Worm (Caenorhabditis elegans) whole organism, L1 larva: ENCODE data around the gene C29E4.12.
A peak's percentile ranks its signal among the peaks of the same experiment; 100 is the strongest.

Experiments used
- C04F5.9 ChIP-seq: sonication (generic microtip); optimal IDR thresholded peaks from 2 replicates; lab custom pipeline; 2016; ENCODE audit warnings: missing genetic modification characterization, missing compliant biosample characterization
- C16A3.4 ChIP-seq: fragments of 150-350 bp; optimal IDR thresholded peaks from 2 replicates; lab custom pipeline; 2014; ENCODE audit warnings: missing biosample characterization, missing genetic modification characterization
- C34B4.2 ChIP-seq: sonication (generic microtip); optimal IDR thresholded peaks from 2 replicates; lab custom pipeline; 2017; ENCODE audit warnings: mild to moderate bottlenecking, missing genetic modification characterization, missing compliant biosample characterization
- alr-1 ChIP-seq: fragments of 200-800 bp; sonication (Bioruptor generic); optimal IDR thresholded peaks from 2 replicates; lab custom pipeline; 2018; ENCODE audit warnings: borderline replicate concordance, mild to moderate bottlenecking, missing genetic modification characterization, missing compliant biosample characterization
- aly-2 ChIP-seq: fragments of 150-350 bp; optimal IDR thresholded peaks from 2 replicates; lab custom pipeline; 2014; ENCODE audit warnings: missing biosample characterization, missing genetic modification characterization
- ceh-63 ChIP-seq: fragments of 200-800 bp; sonication (Bioruptor generic); optimal IDR thresholded peaks from 2 replicates; lab custom pipeline; 2018; ENCODE audit warnings: mild to moderate bottlenecking, missing genetic modification characterization, missing compliant biosample characterization
- ceh-8 ChIP-seq: fragments of 200-800 bp; sonication (Bioruptor generic); optimal IDR thresholded peaks from 2 replicates; lab custom pipeline; 2018; ENCODE audit warnings: mild to moderate bottlenecking, missing genetic modification characterization, moderate library complexity, missing compliant biosample characterization
- ceh-82 ChIP-seq, 3 experiments: fragments of 150-350 bp in 1 of 3; sonication (generic microtip) in 2 of 3; optimal IDR thresholded peaks; 2 replicates each; lab custom pipeline; 2014 to 2017; ENCODE audit warnings: missing biosample characterization in 3 of 3, missing genetic modification characterization in 3 of 3
- ceh-88 ChIP-seq: fragments of 200-800 bp; sonication (Bioruptor generic); IDR thresholded peaks from 2 replicates; pipeline ENCODE4 v1.3.6; 2022; ENCODE audit warnings: missing genetic modification characterization, missing compliant biosample characterization
- ceh-90 ChIP-seq: sonication (generic microtip); optimal IDR thresholded peaks from 2 replicates; lab custom pipeline; 2016; ENCODE audit warnings: missing genetic modification characterization, missing compliant biosample characterization
- ces-1 ChIP-seq: fragments of 150-350 bp; optimal IDR thresholded peaks from 2 replicates; lab custom pipeline; 2014; ENCODE audit warnings: missing biosample characterization, missing genetic modification reagents, missing genetic modification characterization
- dsc-1 ChIP-seq: sonication (generic microtip); optimal IDR thresholded peaks from 2 replicates; lab custom pipeline; 2016; ENCODE audit warnings: mild to moderate bottlenecking, missing genetic modification characterization, missing compliant biosample characterization
- egl-13 ChIP-seq: sonication (generic microtip); optimal IDR thresholded peaks from 2 replicates; lab custom pipeline; 2016; ENCODE audit warnings: missing genotype, missing genetic modification reagents, missing genetic modification characterization, missing compliant biosample characterization
- elt-2 ChIP-seq: sonication (generic microtip); optimal IDR thresholded peaks from 2 replicates; lab custom pipeline; 2016; ENCODE audit warnings: missing genetic modification characterization, mild to moderate bottlenecking, inconsistent platforms, missing compliant biosample characterization, missing genetic modification reagents
- elt-3 ChIP-seq, 6 experiments: fragments of 150-350 bp in 1 of 6; sonication (generic microtip); optimal IDR thresholded peaks; 2 replicates each; lab custom pipeline; 2017 to 2018; ENCODE audit warnings: missing biosample characterization in 6 of 6, missing genetic modification characterization in 6 of 6, inconsistent platforms in 1 of 6
- ets-5 ChIP-seq: fragments of 200-800 bp; sonication (Bioruptor generic); IDR thresholded peaks from 2 replicates; pipeline ENCODE4 v1.3.6; 2022; ENCODE audit warnings: missing genetic modification characterization, missing compliant biosample characterization
- fkh-4 ChIP-seq: sonication (generic microtip); optimal IDR thresholded peaks from 2 replicates; lab custom pipeline; 2016; ENCODE audit warnings: missing compliant biosample characterization, missing genetic modification characterization, borderline replicate concordance
- fkh-8 ChIP-seq: sonication (generic microtip); optimal IDR thresholded peaks from 2 replicates; lab custom pipeline; 2016; ENCODE audit warnings: mild to moderate bottlenecking, missing genetic modification characterization, missing compliant biosample characterization
- fos-1 ChIP-seq: fragments of 150-350 bp; optimal IDR thresholded peaks from 2 replicates; lab custom pipeline; 2014; ENCODE audit warnings: missing biosample characterization, missing genetic modification characterization
- grh-1 ChIP-seq: fragments of 200-800 bp; sonication (Bioruptor generic); IDR thresholded peaks from 2 replicates; pipeline ENCODE4 v1.3.6; 2022; ENCODE audit warnings: missing genetic modification reagents, missing genetic modification characterization, missing compliant biosample characterization
- hlh-17 ChIP-seq: fragments of 200-800 bp; sonication (Bioruptor generic); optimal IDR thresholded peaks from 2 replicates; lab custom pipeline; 2018; ENCODE audit warnings: missing genetic modification characterization, mild to moderate bottlenecking, missing compliant biosample characterization, moderate library complexity, borderline replicate concordance
- hpl-2 ChIP-seq: fragments of 150-350 bp; optimal IDR thresholded peaks from 2 replicates; lab custom pipeline; 2014; ENCODE audit warnings: missing biosample characterization, missing genetic modification reagents, missing genetic modification characterization
- isw-1 ChIP-seq: fragments of 200-800 bp; sonication (Bioruptor generic); IDR thresholded peaks from 2 replicates; pipeline ENCODE4 v1.3.6; 2022; ENCODE audit warnings: missing genetic modification characterization, missing compliant biosample characterization
- lin-35 ChIP-seq, 2 experiments: fragments of 150-350 bp; optimal IDR thresholded peaks; 2 replicates each; lab custom pipeline; 2014; ENCODE audit warnings: missing biosample characterization in 2 of 2, missing genetic modification characterization in 2 of 2, missing genetic modification reagents in 2 of 2
- lin-39 ChIP-seq: fragments of 150-350 bp; optimal IDR thresholded peaks from 2 replicates; lab custom pipeline; 2014; ENCODE audit warnings: missing biosample characterization, missing genetic modification reagents, missing genetic modification characterization
- lir-3 ChIP-seq: sonication (generic microtip); optimal IDR thresholded peaks from 2 replicates; lab custom pipeline; 2016; ENCODE audit warnings: mild to moderate bottlenecking, missing genetic modification characterization, moderate library complexity, missing compliant biosample characterization; ENCODE audit not compliant: poor library complexity
- mab-9 ChIP-seq: fragments of 200-800 bp; sonication (Bioruptor generic); IDR thresholded peaks from 2 replicates; pipeline ENCODE4 v1.3.6; 2022; ENCODE audit warnings: missing genetic modification reagents, missing genetic modification characterization, missing compliant biosample characterization
- mef-2 ChIP-seq: fragments of 150-350 bp; optimal IDR thresholded peaks from 2 replicates; lab custom pipeline; 2014; ENCODE audit warnings: missing biosample characterization, missing genetic modification characterization
- mep-1 ChIP-seq: fragments of 150-350 bp; optimal IDR thresholded peaks from 2 replicates; lab custom pipeline; 2014; ENCODE audit warnings: missing biosample characterization, missing genetic modification characterization
- nhr-11 ChIP-seq: fragments of 150-350 bp; optimal IDR thresholded peaks from 2 replicates; lab custom pipeline; 2014; ENCODE audit warnings: missing biosample characterization, missing genetic modification characterization
- nhr-19 ChIP-seq: fragments of 200-800 bp; sonication (Bioruptor generic); conservative IDR thresholded peaks from 2 replicates; pipeline ENCODE4 v1.3.6; 2022; ENCODE audit warnings: missing genetic modification characterization, missing compliant biosample characterization
- nhr-237 ChIP-seq: fragments of 150-350 bp; optimal IDR thresholded peaks from 2 replicates; lab custom pipeline; 2014; ENCODE audit warnings: missing biosample characterization, missing genetic modification characterization
- nhr-28 ChIP-seq: fragments of 150-350 bp; optimal IDR thresholded peaks from 2 replicates; lab custom pipeline; 2014; ENCODE audit warnings: missing biosample characterization, missing genetic modification characterization
- nhr-71 ChIP-seq: sonication (generic microtip); optimal IDR thresholded peaks from 2 replicates; lab custom pipeline; 2016; ENCODE audit warnings: mild to moderate bottlenecking, missing genetic modification characterization, moderate library complexity, missing compliant biosample characterization
- nhr-76 ChIP-seq: sonication (generic microtip); optimal IDR thresholded peaks from 2 replicates; lab custom pipeline; 2017; ENCODE audit warnings: missing biosample characterization, missing genetic modification characterization
- nhr-77 ChIP-seq: fragments of 150-350 bp; optimal IDR thresholded peaks from 2 replicates; lab custom pipeline; 2014; ENCODE audit warnings: missing biosample characterization, missing genetic modification characterization
- nhr-84 ChIP-seq: sonication (generic microtip); optimal IDR thresholded peaks from 2 replicates; lab custom pipeline; 2017; ENCODE audit warnings: missing biosample characterization, missing genetic modification characterization
- nhr-85 ChIP-seq: sonication (generic microtip); peaks from one replicate; lab custom pipeline; 2016; ENCODE audit warnings: missing genetic modification characterization, inconsistent platforms, missing compliant biosample characterization
- nhr-90 ChIP-seq: sonication (generic microtip); optimal IDR thresholded peaks from 2 replicates; lab custom pipeline; 2016; ENCODE audit warnings: mild to moderate bottlenecking, missing genetic modification characterization, missing compliant biosample characterization; ENCODE audit not compliant: poor library complexity
- pqm-1 ChIP-seq: sonication (generic microtip); optimal IDR thresholded peaks from 3 replicates; lab custom pipeline; 2017; ENCODE audit warnings: missing biosample characterization, missing genetic modification characterization
- rnt-1 ChIP-seq: sonication (generic microtip); optimal IDR thresholded peaks from 2 replicates; lab custom pipeline; 2016; ENCODE audit warnings: mild to moderate bottlenecking, missing genetic modification characterization, moderate library complexity, missing compliant biosample characterization
- skn-1 ChIP-seq: fragments of 150-350 bp; optimal IDR thresholded peaks from 2 replicates; lab custom pipeline; 2014; ENCODE audit warnings: missing biosample characterization, missing genetic modification characterization
- snpc-4 ChIP-seq: fragments of 150-350 bp; optimal IDR thresholded peaks from 2 replicates; lab custom pipeline; 2014; ENCODE audit warnings: missing biosample characterization, missing genetic modification characterization
- sptf-1 ChIP-seq: fragments of 150-350 bp; optimal IDR thresholded peaks from 2 replicates; lab custom pipeline; 2014; ENCODE audit warnings: missing biosample characterization, missing genetic modification characterization
- sup-37 ChIP-seq: fragments of 200-800 bp; sonication (Bioruptor generic); optimal IDR thresholded peaks from 2 replicates; lab custom pipeline; 2018; ENCODE audit warnings: mild to moderate bottlenecking, missing genetic modification characterization, missing compliant biosample characterization
- swsn-7 ChIP-seq: sonication (generic microtip); optimal IDR thresholded peaks from 2 replicates; lab custom pipeline; 2016; ENCODE audit warnings: missing genetic modification characterization, missing compliant biosample characterization
- tbx-2 ChIP-seq: sonication (generic microtip); optimal IDR thresholded peaks from 2 replicates; lab custom pipeline; 2016; ENCODE audit warnings: missing genetic modification characterization, missing compliant biosample characterization
- unc-86 ChIP-seq: sonication (generic microtip); optimal IDR thresholded peaks from 2 replicates; lab custom pipeline; 2016; ENCODE audit warnings: missing genetic modification characterization, missing compliant biosample characterization
- unc-98 ChIP-seq: fragments of 200-800 bp; sonication (Bioruptor generic); IDR thresholded peaks from 2 replicates; pipeline ENCODE4 v1.3.6; 2022; ENCODE audit warnings: missing genetic modification characterization, missing compliant biosample characterization
- vab-15 ChIP-seq: sonication (generic microtip); optimal IDR thresholded peaks from 2 replicates; lab custom pipeline; 2017; ENCODE audit warnings: missing genotype, mild to moderate bottlenecking, missing genetic modification characterization, missing compliant biosample characterization
- xbp-1 ChIP-seq: sonication (generic microtip); optimal IDR thresholded peaks from 2 replicates; lab custom pipeline; 2016; ENCODE audit warnings: missing genetic modification characterization, missing compliant biosample characterization
- zip-4 ChIP-seq: fragments of 200-800 bp; sonication (Bioruptor generic); optimal IDR thresholded peaks from 2 replicates; lab custom pipeline; 2018; ENCODE audit warnings: mild to moderate bottlenecking, missing genetic modification characterization, moderate library complexity, missing compliant biosample characterization
- ztf-11 ChIP-seq, 2 experiments: sonication (generic microtip); optimal IDR thresholded peaks; 2 replicates each; lab custom pipeline; 2016 to 2017; ENCODE audit warnings: missing genetic modification characterization in 2 of 2, missing biosample characterization in 1 of 2, missing compliant biosample characterization in 1 of 2
- ztf-4 ChIP-seq: fragments of 150-350 bp; optimal IDR thresholded peaks from 2 replicates; lab custom pipeline; 2014; ENCODE audit warnings: missing biosample characterization, missing genetic modification characterization

C29E4.12 gene

DNA sequence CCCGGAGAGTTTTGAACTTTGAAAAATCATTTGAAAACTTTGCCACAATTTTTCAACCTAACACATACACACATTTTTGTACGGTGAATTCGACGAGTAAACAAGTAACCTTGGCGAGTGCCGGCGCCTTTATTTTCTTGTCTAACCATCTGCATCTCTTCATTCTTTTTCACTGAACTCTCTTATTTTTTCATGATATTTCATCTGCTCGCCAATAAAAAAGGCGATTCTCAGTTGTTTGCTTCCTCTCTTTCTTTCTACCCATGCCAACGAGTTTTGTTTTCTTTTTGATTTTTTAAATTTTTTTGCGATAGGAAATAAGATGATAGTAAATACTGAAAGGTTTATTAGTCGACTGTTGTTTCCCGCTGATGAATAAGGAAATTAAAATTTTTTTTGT lies 37.8 kb downstream of the C29E4.12 start:
- TF ChIP-seq hpl-2 (no peak), rnt-1 (peak; percentile 57), ets-5 (no peak), elt-3 (tag; optimal IDR thresholded peaks at IDR 0.05; lab: Kevin White, UChicago) (peak in 1 of 6 experiments; percentile 57), swsn-7 (tag; lab: Kevin White, UChicago) (peak; percentile 59), xbp-1 (tag; lab: Kevin White, UChicago) (peak; percentile 37), ceh-63 (no peak), alr-1 (tag; lab: Kevin White, UChicago) (no peak), fkh-4 (no peak), nhr-85 (tag; lab: Kevin White, UChicago) (peak; percentile 90), snpc-4 (tag; lab: Kevin White, UChicago) (peak; percentile 3), lin-39 (tag; lab: Kevin White, UChicago) (no peak), egl-13 (tag; lab: Kevin White, UChicago) (no peak), C34B4.2 (tag; lab: Kevin White, UChicago) (no peak), mab-9 (GFP tag; lab: Robert Waterston, UW) (no peak), lin-35 (GFP tag; optimal IDR thresholded peaks at IDR 0.05; lab: Kevin White, UChicago) (peak; percentile 38 to 68), ceh-88 (peak; percentile 27; the same call in 1 of the 2 replicates), ceh-82 (tag; optimal IDR thresholded peaks at IDR 0.05; lab: Kevin White, UChicago) (peak; percentile 2 to 31 (median 5)), ceh-90 (no peak), C16A3.4 (tag; lab: Kevin White, UChicago) (peak; percentile 45), ces-1 (GFP tag; lab: Kevin White, UChicago) (no peak), ceh-8 (GFP tag; lab: Kevin White, UChicago) (no peak), vab-15 (tag; lab: Kevin White, UChicago) (no peak), aly-2 (tag; lab: Kevin White, UChicago) (no peak), zip-4 (GFP tag; lab: Kevin White, UChicago) (no peak), unc-98 (GFP tag; lab: Robert Waterston, UW) (no peak), ztf-4 (tag; lab: Kevin White, UChicago) (no peak), skn-1 (tag; lab: Kevin White, UChicago) (peak; percentile 11), nhr-76 (tag; lab: Kevin White, UChicago) (no peak), sptf-1 (no peak), nhr-90 (tag; lab: Kevin White, UChicago) (peak; percentile 66), sup-37 (GFP tag; lab: Kevin White, UChicago) (no peak), mep-1 (tag; lab: Kevin White, UChicago) (peak; percentile 58), grh-1 (GFP tag; lab: Robert Waterston, UW) (no peak), isw-1 (GFP tag; lab: Robert Waterston, UW) (no peak), nhr-84 (tag; lab: Kevin White, UChicago) (no peak), tbx-2 (tag; lab: Kevin White, UChicago) (peak; percentile 51), fos-1 (peak; percentile 50), fkh-8 (no peak), elt-2 (tag; lab: Kevin White, UChicago) (peak; percentile 5), lir-3 (tag; lab: Kevin White, UChicago) (no peak), hlh-17 (no peak), nhr-19 (peak; percentile 68), nhr-71 (peak; percentile 74), C04F5.9 (tag; lab: Kevin White, UChicago) (no peak), nhr-28 (no peak), nhr-77 (tag; lab: Kevin White, UChicago) (peak; percentile 61), unc-86 (tag; lab: Kevin White, UChicago) (no peak), mef-2 (tag; lab: Kevin White, UChicago) (no peak), nhr-11 (tag; lab: Kevin White, UChicago) (no peak), pqm-1 (tag; lab: Kevin White, UChicago) (no peak), dsc-1 (peak; percentile 31), nhr-237 (tag; lab: Kevin White, UChicago) (no peak), ztf-11 (tag; optimal IDR thresholded peaks at IDR 0.05; lab: Kevin White, UChicago) (no peak)
